Fruit fly (Drosophila melanogaster) whole organism, adult: ENCODE measurements around the gene Ack.

ENCODE experiments used
- CG11617 ChIP-seq: fragments of 200-800 bp; sonication (Bioruptor generic); optimal IDR thresholded peaks from 2 replicates; lab custom pipeline; 2017; ENCODE audit warnings: mild to moderate bottlenecking, missing biosample characterization, missing genetic modification reagents, missing genetic modification characterization
- CG12768 ChIP-seq: fragments of 200-800 bp; sonication (Bioruptor generic); optimal IDR thresholded peaks from 2 replicates; lab custom pipeline; 2017; ENCODE audit warnings: missing biosample characterization, missing genetic modification characterization, mild to moderate bottlenecking, moderate library complexity, missing genetic modification reagents
- CG14711 ChIP-seq: fragments of 200-800 bp; sonication (Bioruptor generic); optimal IDR thresholded peaks from 2 replicates; lab custom pipeline; 2018; ENCODE audit warnings: missing biosample characterization, mild to moderate bottlenecking, missing genetic modification characterization, moderate library complexity
- CG1620 ChIP-seq: fragments of 200-800 bp; sonication (Bioruptor generic); optimal IDR thresholded peaks from 2 replicates; lab custom pipeline; 2016; ENCODE audit warnings: missing biosample characterization, missing genetic modification characterization
- CG33017 ChIP-seq: fragments of 200-800 bp; sonication (Bioruptor generic); optimal IDR thresholded peaks from 2 replicates; lab custom pipeline; 2018; ENCODE audit warnings: missing biosample characterization, mild to moderate bottlenecking, missing genetic modification characterization, moderate library complexity
- CG5204 ChIP-seq: fragments of 200-800 bp; sonication (Bioruptor generic); optimal IDR thresholded peaks from 2 replicates; lab custom pipeline; 2016; ENCODE audit warnings: missing biosample characterization, missing genetic modification characterization
- CG7045 ChIP-seq: fragments of 200-800 bp; sonication (Bioruptor generic); optimal IDR thresholded peaks from 2 replicates; lab custom pipeline; 2017; ENCODE audit warnings: missing biosample characterization, mild to moderate bottlenecking, missing genetic modification characterization
- CG7101 ChIP-seq: fragments of 200-800 bp; sonication (Bioruptor generic); optimal IDR thresholded peaks from 2 replicates; lab custom pipeline; 2018; ENCODE audit warnings: missing biosample characterization, mild to moderate bottlenecking, missing genetic modification characterization, moderate library complexity
- Clk ChIP-seq: fragments of 200-800 bp; sonication (Bioruptor generic); optimal IDR thresholded peaks from 2 replicates; lab custom pipeline; 2017; ENCODE audit warnings: missing biosample characterization, missing genetic modification characterization
- Crg-1 ChIP-seq: fragments of 200-800 bp; sonication (Bioruptor generic); optimal IDR thresholded peaks from 2 replicates; lab custom pipeline; 2016; ENCODE audit warnings: missing biosample characterization, missing genetic modification characterization
- Hr96 ChIP-seq: fragments of 200-800 bp; sonication (Bioruptor generic); optimal IDR thresholded peaks from 2 replicates; lab custom pipeline; 2016; ENCODE audit warnings: missing biosample characterization, missing genetic modification characterization
- Mnt ChIP-seq: fragments of 200-800 bp; sonication (Bioruptor generic); optimal IDR thresholded peaks from 2 replicates; lab custom pipeline; 2016; ENCODE audit warnings: missing biosample characterization, mild to moderate bottlenecking, missing genetic modification characterization
- bab1 ChIP-seq: fragments of 200-800 bp; sonication (Bioruptor generic); optimal IDR thresholded peaks from 3 replicates; lab custom pipeline; 2019; ENCODE audit warnings: missing biosample characterization, mild to moderate bottlenecking, missing genetic modification characterization, moderate library complexity
- cic ChIP-seq: fragments of 200-800 bp; sonication (Bioruptor generic); optimal IDR thresholded peaks from 2 replicates; lab custom pipeline; 2017; ENCODE audit warnings: missing biosample characterization, mild to moderate bottlenecking, missing genetic modification characterization, moderate library complexity
- cnc ChIP-seq, 2 experiments: fragments of >200 bp; optimal IDR thresholded peaks; 2 replicates each; lab custom pipeline; 2017
- kay ChIP-seq: fragments of 200-800 bp; sonication (Bioruptor generic); peaks from one replicate; lab custom pipeline; 2016; ENCODE audit warnings: missing biosample characterization, missing genetic modification characterization, borderline replicate concordance
- ovo ChIP-seq: fragments of 200-800 bp; sonication (Bioruptor generic); optimal IDR thresholded peaks from 2 replicates; lab custom pipeline; 2016; ENCODE audit warnings: missing biosample characterization, missing genetic modification characterization
- pad ChIP-seq: fragments of 200-800 bp; sonication (Bioruptor generic); optimal IDR thresholded peaks from 3 replicates; lab custom pipeline; 2017; ENCODE audit warnings: missing biosample characterization, missing genetic modification characterization, mild to moderate bottlenecking, moderate library complexity, missing genetic modification reagents
- tj ChIP-seq: fragments of 200-800 bp; sonication (Bioruptor generic); optimal IDR thresholded peaks from 3 replicates; lab custom pipeline; 2017; ENCODE audit warnings: missing biosample characterization, mild to moderate bottlenecking, missing genetic modification characterization, moderate library complexity
- toe ChIP-seq: fragments of 200-800 bp; sonication (Bioruptor generic); optimal IDR thresholded peaks from 2 replicates; lab custom pipeline; 2016; ENCODE audit warnings: missing biosample characterization, missing genetic modification characterization

Gene Ack

dm6 chr3L:4076907-4077306 lies 31.1 kb upstream of the Ack start:
- TF ChIP-seq toe: no peak
- no peak for TF ChIP-seq CG12768 (GFP tag; lab: Kevin White, UChicago)

DNA sequence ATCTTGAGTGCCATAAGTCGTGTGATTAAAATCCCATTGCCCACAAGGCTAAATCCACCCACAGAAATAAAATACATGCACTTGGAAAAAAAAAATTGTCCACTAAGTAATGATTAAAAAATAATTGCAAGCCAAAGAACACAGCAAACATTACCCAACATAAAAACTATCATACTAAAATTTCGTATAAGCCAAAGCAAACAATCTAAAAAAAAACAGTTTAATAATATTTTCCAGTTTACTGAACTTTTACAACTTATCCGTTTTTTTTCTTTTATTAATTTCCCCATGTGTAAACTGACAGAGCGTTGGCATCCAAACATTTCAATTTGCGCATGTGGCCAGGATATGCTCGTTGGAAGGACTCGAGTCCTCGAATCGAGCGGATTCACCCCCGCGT lies 27.7 kb upstream of the Ack start:
- TF ChIP-seq CG14711 (tag; lab: Kevin White, UChicago) (no peak), CG12768 (GFP tag; lab: Kevin White, UChicago) (no peak), pad (GFP tag; lab: Kevin White, UChicago) (no peak), CG33017 (no peak), bab1 (GFP tag; lab: Kevin White, UChicago) (no peak), cnc (optimal IDR thresholded peaks at IDR 0.05; lab: Kevin White, UChicago) (no peak), CG1620 (GFP tag; lab: Kevin White, UChicago) (no peak), Clk (GFP tag; lab: Kevin White, UChicago) (no peak), CG7045 (GFP tag; lab: Kevin White, UChicago) (no peak), cic (GFP tag; lab: Kevin White, UChicago) (no peak), Crg-1 (no peak), toe (no peak), CG7101 (no peak), kay (GFP tag; lab: Kevin White, UChicago) (no peak), CG11617 (GFP tag; lab: Kevin White, UChicago) (no peak), CG5204 (GFP tag; lab: Kevin White, UChicago) (no peak), ovo (GFP tag; lab: Kevin White, UChicago) (no peak), Hr96 (GFP tag; lab: Kevin White, UChicago) (no peak), Mnt (GFP tag; lab: Kevin White, UChicago) (no peak), tj (GFP tag; lab: Kevin White, UChicago) (no peak)

DNA sequence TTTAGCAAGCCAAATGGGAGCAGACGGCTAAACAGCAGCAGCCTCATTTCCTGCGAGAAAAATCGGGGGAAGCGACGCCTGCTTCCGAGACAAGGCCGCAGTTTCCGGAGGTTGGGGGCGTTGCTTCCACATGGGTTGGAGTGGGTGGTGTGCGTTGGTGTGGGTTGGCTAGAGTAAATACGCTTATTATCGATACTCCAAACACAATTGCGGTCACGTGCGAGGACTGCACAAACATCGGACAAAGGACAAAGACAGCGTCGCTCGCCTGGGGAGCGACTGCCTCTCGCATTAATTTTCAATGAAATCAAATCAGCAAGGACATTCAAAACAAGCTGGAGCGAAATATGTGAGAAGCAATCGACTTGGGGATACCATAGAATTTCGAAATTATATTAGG lies 26.7 kb upstream of the Ack start:
- no peak for TF ChIP-seq CG7045 (GFP tag; lab: Kevin White, UChicago)
- TF ChIP-seq ovo (GFP tag; lab: Kevin White, UChicago): no peak
- no peak for TF ChIP-seq CG11617 (GFP tag; lab: Kevin White, UChicago)
- no peak for TF ChIP-seq CG14711 (tag; lab: Kevin White, UChicago)
- no peak for TF ChIP-seq CG7101
- no peak for TF ChIP-seq Mnt (GFP tag; lab: Kevin White, UChicago)
- no peak for TF ChIP-seq toe
- TF ChIP-seq kay (GFP tag; lab: Kevin White, UChicago): no peak

DNA sequence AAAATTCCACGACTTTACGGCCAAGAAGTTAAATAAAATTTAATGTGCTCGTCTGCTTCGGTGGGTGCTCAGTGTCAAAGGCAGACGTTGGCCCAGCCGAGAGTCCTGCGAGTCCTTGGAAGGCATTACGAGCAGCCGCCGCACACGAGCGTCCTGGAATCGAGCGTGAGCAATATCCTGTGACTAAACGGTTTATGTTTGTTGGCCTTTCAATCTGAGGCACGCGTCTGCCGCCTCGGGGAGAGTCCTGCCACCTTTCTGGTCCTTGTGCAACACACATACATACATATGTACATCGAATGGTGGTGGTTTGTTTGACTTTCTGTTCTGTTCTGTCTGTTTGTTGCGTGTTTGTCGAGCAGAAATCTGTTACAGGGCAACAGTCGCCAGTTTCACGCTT lies 24.5 kb upstream of the Ack start:
- TF ChIP-seq Clk (GFP tag; lab: Kevin White, UChicago): no peak
- TF ChIP-seq kay (GFP tag; lab: Kevin White, UChicago): no peak
- no peak for TF ChIP-seq CG7045 (GFP tag; lab: Kevin White, UChicago)
- no peak for TF ChIP-seq CG11617 (GFP tag; lab: Kevin White, UChicago)
- no peak for TF ChIP-seq CG5204 (GFP tag; lab: Kevin White, UChicago)
- no peak for TF ChIP-seq CG33017
- TF ChIP-seq CG14711 (tag; lab: Kevin White, UChicago): no peak
- TF ChIP-seq Hr96 (GFP tag; lab: Kevin White, UChicago): no peak
- no peak for TF ChIP-seq tj (GFP tag; lab: Kevin White, UChicago)
- no peak for TF ChIP-seq CG12768 (GFP tag; lab: Kevin White, UChicago)

dm6 chr3L:4085867-4086266 lies 22.1 kb upstream of the Ack start:
- no peak for TF ChIP-seq tj (GFP tag; lab: Kevin White, UChicago)
- TF ChIP-seq pad (GFP tag; lab: Kevin White, UChicago): no peak
- no peak for TF ChIP-seq CG7101
- no peak for TF ChIP-seq CG5204 (GFP tag; lab: Kevin White, UChicago)
- TF ChIP-seq CG12768 (GFP tag; lab: Kevin White, UChicago): no peak
- no peak for TF ChIP-seq toe
- TF ChIP-seq CG14711 (tag; lab: Kevin White, UChicago): no peak

DNA sequence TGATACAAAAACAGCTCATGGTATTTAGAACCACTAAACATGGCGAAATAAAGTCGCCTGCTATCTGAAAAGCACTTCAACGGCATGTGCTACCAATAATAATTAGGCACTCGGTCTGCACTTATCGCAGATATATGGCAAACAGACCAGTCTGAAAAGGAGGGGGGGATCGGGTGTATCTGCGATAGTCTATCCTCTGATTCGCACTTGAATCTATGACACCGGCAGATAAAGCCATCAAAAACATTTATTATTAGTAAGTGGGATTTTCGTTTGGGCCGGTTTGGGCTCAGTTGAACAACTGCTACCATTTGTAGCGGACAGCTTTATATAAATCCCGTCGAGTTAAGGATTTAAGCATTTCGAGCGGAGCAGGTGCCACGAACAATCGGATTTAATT lies 20.7 kb upstream of the Ack start, which contains the start of gene CG14989:
TSS of gene CG14989 (plus strand) at position 301 of the 400 bp plus-strand sequence.
- TF ChIP-seq cic (GFP tag; lab: Kevin White, UChicago) (no peak), CG33017 (no peak), Mnt (GFP tag; lab: Kevin White, UChicago) (no peak), Hr96 (GFP tag; lab: Kevin White, UChicago) (no peak), CG11617 (GFP tag; lab: Kevin White, UChicago) (no peak), kay (GFP tag; lab: Kevin White, UChicago) (no peak)

DNA sequence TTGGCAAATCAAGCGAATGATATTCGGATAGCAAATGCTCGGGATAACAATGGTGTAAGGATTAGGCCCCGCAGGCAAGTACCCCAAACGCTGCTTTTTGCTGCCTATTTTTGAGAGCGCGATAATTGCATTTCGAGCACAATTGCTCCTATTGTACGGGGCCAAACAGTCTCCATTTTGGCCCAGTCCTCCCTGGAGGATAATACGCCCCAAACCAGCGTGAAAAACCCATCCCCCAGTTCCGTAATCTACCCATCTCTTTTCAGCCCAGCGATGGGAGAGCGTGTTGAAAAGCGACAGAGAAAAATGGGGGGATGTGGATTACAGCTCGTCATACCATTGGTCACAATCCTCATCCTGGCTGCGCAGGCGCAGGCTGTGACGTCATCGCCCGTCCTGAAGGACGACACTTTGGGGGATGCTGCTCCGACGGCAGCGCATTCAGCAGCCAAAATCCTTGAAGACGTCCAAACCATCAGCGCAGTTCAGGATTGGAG lies 19.2 kb upstream of the Ack start, which contains the start of gene Gad1:
TSS of gene Gad1 (minus strand) at position 51 of the 497 bp plus-strand sequence.
- TF ChIP-seq CG5204 (GFP tag; lab: Kevin White, UChicago) (no peak), CG7101 (no peak), tj (GFP tag; lab: Kevin White, UChicago) (no peak), Clk (GFP tag; lab: Kevin White, UChicago) (no peak), CG12768 (GFP tag; lab: Kevin White, UChicago) (no peak), Mnt (GFP tag; lab: Kevin White, UChicago) (no peak), kay (GFP tag; lab: Kevin White, UChicago) (no peak), ovo (GFP tag; lab: Kevin White, UChicago) (no peak), CG11617 (GFP tag; lab: Kevin White, UChicago) (no peak), pad (GFP tag; lab: Kevin White, UChicago) (no peak), cnc (optimal IDR thresholded peaks at IDR 0.05; lab: Kevin White, UChicago) (no peak), CG14711 (tag; lab: Kevin White, UChicago) (no peak), bab1 (GFP tag; lab: Kevin White, UChicago) (no peak), CG33017 (no peak), Hr96 (GFP tag; lab: Kevin White, UChicago) (no peak), CG1620 (GFP tag; lab: Kevin White, UChicago) (no peak), cic (GFP tag; lab: Kevin White, UChicago) (no peak), toe (no peak), Crg-1 (no peak), CG7045 (GFP tag; lab: Kevin White, UChicago) (no peak)
